Fruit fly (Drosophila melanogaster): ENCODE data around the gene Bcs1.
A peak's percentile ranks its signal among the peaks of the same experiment; 100 is the strongest.

The Bcs1 gene

DNA sequence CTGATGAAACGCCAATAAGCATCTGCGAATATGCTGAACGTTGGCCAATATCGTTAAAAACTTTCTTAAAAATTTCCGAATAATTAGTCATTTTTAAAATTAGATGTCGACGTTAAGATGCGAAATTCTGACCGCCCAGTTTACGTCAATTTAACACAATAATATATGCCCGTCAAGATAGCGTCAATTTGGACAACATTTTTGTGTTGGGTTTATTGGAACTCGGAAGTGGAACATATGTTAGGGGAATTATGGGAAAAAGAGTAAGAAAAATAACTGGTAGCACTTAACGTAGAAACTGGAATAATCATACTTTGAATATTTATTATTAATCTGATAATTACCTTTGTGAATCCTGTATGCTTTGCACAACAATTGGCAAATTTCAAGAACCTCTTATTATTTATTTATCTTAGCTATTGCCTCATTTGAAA is 33.3 kb downstream of the Bcs1 start, which contains the start of gene CG5676:
Gene CG5676, minus strand, starts transcription at position 167 of the 434 bp plus-strand sequence.
- TF ChIP-seq sage (GFP tag; optimal IDR thresholded peaks at IDR 0.05): peak; percentile 40
- TF ChIP-seq CrebA (GFP tag; optimal IDR thresholded peaks at IDR 0.05; ENCODE audit: borderline replicate concordance): no peak
- TF ChIP-seq woc (GFP tag; optimal IDR thresholded peaks at IDR 0.05): peak; percentile 41

DNA sequence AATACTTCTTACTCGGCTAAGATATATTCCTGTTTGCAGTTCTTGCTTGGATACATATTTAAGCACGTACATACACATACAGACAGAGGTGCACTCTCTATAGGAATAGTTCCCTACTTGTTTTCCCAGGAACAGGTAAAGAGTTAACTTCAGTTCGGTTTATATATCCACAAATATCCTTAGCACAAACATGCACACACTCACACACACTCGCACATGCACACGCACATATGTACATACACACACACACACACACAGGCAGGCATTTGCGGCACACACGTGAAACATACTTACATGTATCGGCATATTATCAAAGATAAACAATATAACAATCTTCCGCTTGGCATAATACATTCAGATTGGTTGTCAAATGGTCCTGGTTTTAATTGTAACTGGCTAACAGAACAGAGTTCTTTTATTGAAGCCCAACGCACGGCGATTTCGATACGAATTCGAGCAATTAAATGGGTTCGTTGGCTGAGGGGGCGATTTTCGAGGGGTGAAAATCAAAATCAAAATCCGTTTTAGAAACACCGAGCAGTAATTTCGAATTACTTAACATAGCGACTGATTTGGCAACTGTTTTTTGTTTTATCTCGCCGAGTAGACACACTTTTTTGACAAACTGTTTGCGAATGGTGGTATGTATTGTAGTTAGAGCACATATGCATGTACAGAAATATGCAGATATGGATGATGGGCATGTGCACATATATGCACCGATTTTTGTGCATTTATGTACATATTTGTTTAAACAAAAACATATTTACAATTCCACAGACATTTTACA is 37.7 kb downstream of the Bcs1 start:
- no peak for TF ChIP-seq foxo (GFP tag; optimal IDR thresholded peaks at IDR 0.05)
- peak; percentile 52 for TF ChIP-seq N (GFP tag; optimal IDR thresholded peaks at IDR 0.05)
- TF ChIP-seq h (GFP tag; optimal IDR thresholded peaks at IDR 0.05): no peak
- TF ChIP-seq Sp1 (GFP tag; optimal IDR thresholded peaks at IDR 0.05): no peak
- TF ChIP-seq Mio (GFP tag; optimal IDR thresholded peaks at IDR 0.05): no peak
- peak; percentile 93 for TF ChIP-seq Dfd (GFP tag; optimal IDR thresholded peaks at IDR 0.05)
- TF ChIP-seq ey (GFP tag; optimal IDR thresholded peaks at IDR 0.05): peak; percentile 9
- no peak for TF ChIP-seq jim (GFP tag; optimal IDR thresholded peaks at IDR 0.05)
- TF ChIP-seq br (GFP tag; optimal IDR thresholded peaks at IDR 0.05): no peak

- no peak for TF ChIP-seq jim (GFP tag; optimal IDR thresholded peaks at IDR 0.05)
- no peak for TF ChIP-seq fru (GFP tag; optimal IDR thresholded peaks at IDR 0.05)
- TF ChIP-seq usp (GFP tag; optimal IDR thresholded peaks at IDR 0.05): no peak
- TF ChIP-seq Dfd (GFP tag; optimal IDR thresholded peaks at IDR 0.05): no peak
- peak; percentile 59 to 88 for TF ChIP-seq dl (GFP tag; optimal IDR thresholded peaks at IDR 0.05; ENCODE audit: insufficient read depth in 1 of 2, partially characterized antibody in 2 of 2)
- peak; percentile 41 for TF ChIP-seq Jra (GFP tag; optimal IDR thresholded peaks at IDR 0.05)
- no peak for TF ChIP-seq Hr78 (GFP tag; optimal IDR thresholded peaks at IDR 0.05)
- peak; percentile 99 for TF ChIP-seq Dif (GFP tag; optimal IDR thresholded peaks at IDR 0.05; ENCODE audit: partially characterized antibody)
- peak; percentile 53 for TF ChIP-seq woc (GFP tag; optimal IDR thresholded peaks at IDR 0.05)
- TF ChIP-seq rgr (GFP tag; optimal IDR thresholded peaks at IDR 0.05): no peak
- no peak for TF ChIP-seq Abd-B (GFP tag; optimal IDR thresholded peaks at IDR 0.05)
- TF ChIP-seq tai (GFP tag; optimal IDR thresholded peaks at IDR 0.05): no peak
- no peak for TF ChIP-seq Mio (GFP tag; optimal IDR thresholded peaks at IDR 0.05)
- no peak for TF ChIP-seq lola (GFP tag; optimal IDR thresholded peaks at IDR 0.05)
- TF ChIP-seq dsf (GFP tag; optimal IDR thresholded peaks at IDR 0.05; ENCODE audit: borderline replicate concordance): peak; percentile 2
- TF ChIP-seq Myc (optimal IDR thresholded peaks at IDR 0.05): no peak
- no peak for TF ChIP-seq foxo (GFP tag; optimal IDR thresholded peaks at IDR 0.05)
- TF ChIP-seq GATAd (GFP tag; optimal IDR thresholded peaks at IDR 0.05): no peak
- TF ChIP-seq sage (GFP tag; optimal IDR thresholded peaks at IDR 0.05): no peak
- no peak for TF ChIP-seq Hnf4 (GFP tag; optimal IDR thresholded peaks at IDR 0.05)
- TF ChIP-seq N (GFP tag; optimal IDR thresholded peaks at IDR 0.05): no peak
- TF ChIP-seq Hr83 (GFP tag; optimal IDR thresholded peaks at IDR 0.05; ENCODE audit: poor library complexity, severe bottlenecking): peak; percentile 65
- TF ChIP-seq ey (GFP tag; optimal IDR thresholded peaks at IDR 0.05): peak; percentile 30
- peak; percentile 99 for TF ChIP-seq Vsx2 (GFP tag; optimal IDR thresholded peaks at IDR 0.05; ENCODE audit: partially characterized antibody)
- TF ChIP-seq Rel (GFP tag; optimal IDR thresholded peaks at IDR 0.05): no peak
- TF ChIP-seq Rel (tag; optimal IDR thresholded peaks at IDR 0.05): no peak
- peak; percentile 16 for TF ChIP-seq brk (GFP tag; optimal IDR thresholded peaks at IDR 0.05)
- TF ChIP-seq br (GFP tag; optimal IDR thresholded peaks at IDR 0.05): no peak
- TF ChIP-seq CG9705 (GFP tag; optimal IDR thresholded peaks at IDR 0.05): peak; percentile 24
- no peak for TF ChIP-seq h (GFP tag; optimal IDR thresholded peaks at IDR 0.05)
- TF ChIP-seq CG32264 (GFP tag; optimal IDR thresholded peaks at IDR 0.05): no peak
- no peak for TF ChIP-seq HLH106 (tag; optimal IDR thresholded peaks at IDR 0.05)
- TF ChIP-seq psq (GFP tag; optimal IDR thresholded peaks at IDR 0.05): peak; percentile 36
- no peak for TF ChIP-seq pan (optimal IDR thresholded peaks at IDR 0.05)
- TF ChIP-seq OdsH (GFP tag; optimal IDR thresholded peaks at IDR 0.05): no peak
- TF ChIP-seq sv (GFP tag; optimal IDR thresholded peaks at IDR 0.05): peak; percentile 59
- no peak for TF ChIP-seq Sp1 (GFP tag; optimal IDR thresholded peaks at IDR 0.05)
- no peak for TF ChIP-seq dmrt93B (GFP tag; optimal IDR thresholded peaks at IDR 0.05)
- TF ChIP-seq CrebA (GFP tag; optimal IDR thresholded peaks at IDR 0.05; ENCODE audit: borderline replicate concordance): no peak
Observed at dm6 chr2L:10260750-10261493, 38.5 kb downstream of the Bcs1 start, which contains the start of gene Pten. Pten (minus strand) TSS chr2L:10261049.

Data from whole organism, wandering third instar larva.